Fruit fly (Drosophila melanogaster): Measurements from ENCODE around the gene CG7548.

DNA sequence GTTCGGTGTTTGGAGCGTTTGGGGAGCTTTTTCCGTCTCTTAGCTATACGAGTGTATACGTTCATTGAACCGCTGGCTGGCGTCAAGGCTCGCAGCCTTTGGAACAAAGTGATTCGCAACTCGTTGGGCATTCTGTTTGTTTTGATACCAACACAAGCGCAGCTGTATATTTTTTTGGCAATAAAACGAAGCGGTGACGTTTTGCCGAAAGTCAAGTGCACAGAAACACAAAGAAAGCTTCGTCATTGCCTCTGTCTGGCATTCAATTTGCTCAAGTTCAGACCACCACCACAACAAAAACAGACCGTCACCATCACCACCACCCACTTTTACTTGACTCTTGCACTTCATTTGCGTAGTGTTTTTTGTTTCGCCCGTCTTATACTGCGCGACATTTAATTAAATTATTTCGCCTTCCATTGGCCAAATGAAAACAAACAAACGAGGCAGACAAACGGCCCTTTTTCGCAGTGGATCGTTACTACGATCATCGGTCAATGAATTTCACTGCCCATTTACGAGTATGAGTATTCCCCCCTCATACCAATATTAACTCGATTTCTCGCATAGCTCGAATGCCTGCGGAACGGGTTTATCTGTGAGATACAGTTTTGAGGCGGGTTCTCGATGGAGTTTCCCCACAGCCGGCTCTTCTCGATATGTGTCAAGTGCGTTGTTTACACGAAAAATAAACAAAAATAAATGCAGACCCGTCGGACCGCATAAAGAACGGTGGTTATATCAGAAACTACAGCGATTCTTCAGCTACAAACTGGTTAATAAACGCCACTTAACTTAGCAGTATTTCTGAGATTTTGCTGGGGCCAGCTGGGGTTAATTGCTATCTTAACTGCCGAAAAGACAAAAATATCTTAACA is 24.7 kb upstream of the CG7548 start:
- TF ChIP-seq Jra (GFP tag; optimal IDR thresholded peaks at IDR 0.05) (no peak), usp (GFP tag; optimal IDR thresholded peaks at IDR 0.05) (no peak), pan (optimal IDR thresholded peaks at IDR 0.05) (no peak), jim (GFP tag; optimal IDR thresholded peaks at IDR 0.05) (no peak), CrebA (GFP tag; optimal IDR thresholded peaks at IDR 0.05; ENCODE audit: borderline replicate concordance) (peak; percentile 60), sage (GFP tag; optimal IDR thresholded peaks at IDR 0.05) (no peak), dl (GFP tag; optimal IDR thresholded peaks at IDR 0.05; ENCODE audit: insufficient read depth in 1 of 2, partially characterized antibody in 2 of 2) (no peak), Myc (optimal IDR thresholded peaks at IDR 0.05) (no peak), CG9705 (GFP tag; optimal IDR thresholded peaks at IDR 0.05) (no peak), Hr78 (GFP tag; optimal IDR thresholded peaks at IDR 0.05) (no peak)
